Fruit fly (Drosophila melanogaster) whole organism, embryonic: ENCODE data around the gene CG15365.
A peak's percentile ranks its signal among the peaks of the same experiment; 100 is the strongest.

ENCODE experiments used
- Ada2b ChIP-seq: fragments of 200-800 bp; sonication (Bioruptor generic); IDR thresholded peaks from 2 replicates; pipeline ENCODE4 v1.3.6; 2022; ENCODE audit warnings: missing biosample characterization, missing genetic modification characterization
- B-H1 ChIP-seq: fragments of 200-800 bp; sonication (Bioruptor generic); IDR thresholded peaks from 3 replicates; pipeline ENCODE4 v1.3.6; 2022; ENCODE audit warnings: missing biosample characterization, missing genetic modification characterization
- CG1603 ChIP-seq: fragments of 200-800 bp; sonication (Bioruptor generic); optimal IDR thresholded peaks from 2 replicates; lab custom pipeline; 2019; ENCODE audit warnings: missing biosample characterization, mild to moderate bottlenecking, missing genetic modification characterization, moderate library complexity
- CG1647 ChIP-seq: fragments of 200-800 bp; sonication (Bioruptor generic); optimal IDR thresholded peaks from 3 replicates; lab custom pipeline; 2016; ENCODE audit warnings: missing biosample characterization, missing genetic modification characterization
- CG17359 ChIP-seq: fragments of 200-800 bp; sonication (Bioruptor generic); optimal IDR thresholded peaks from 3 replicates; lab custom pipeline; 2018; ENCODE audit warnings: missing biosample characterization, mild to moderate bottlenecking, missing genetic modification characterization, moderate library complexity
- CG18011 ChIP-seq: fragments of 200-800 bp; sonication (Bioruptor generic); optimal IDR thresholded peaks from 2 replicates; lab custom pipeline; 2017; ENCODE audit warnings: missing biosample characterization, missing genetic modification characterization, mild to moderate bottlenecking, moderate library complexity, missing genotype
- CG34422 ChIP-seq: fragments of 200-800 bp; sonication (Bioruptor generic); IDR thresholded peaks from 3 replicates; pipeline ENCODE4 v1.3.6; 2022; ENCODE audit warnings: missing biosample characterization, missing genetic modification characterization
- CG3847 ChIP-seq: fragments of 200-800 bp; sonication (Bioruptor generic); IDR thresholded peaks from 2 replicates; pipeline ENCODE4 v1.3.6; 2022; ENCODE audit warnings: missing biosample characterization, missing genetic modification characterization
- CG43689 ChIP-seq: fragments of 200-800 bp; sonication (Bioruptor generic); IDR thresholded peaks from 2 replicates; pipeline ENCODE4 v1.3.6; 2022; ENCODE audit warnings: missing biosample characterization, missing genetic modification characterization
- CG4404 ChIP-seq: fragments of 200-800 bp; sonication (Bioruptor generic); IDR thresholded peaks from 2 replicates; pipeline ENCODE4 v1.3.6; 2022; ENCODE audit warnings: missing biosample characterization, missing genetic modification characterization
- CG5245 ChIP-seq: fragments of 200-800 bp; sonication (Bioruptor generic); optimal IDR thresholded peaks from 3 replicates; lab custom pipeline; 2016; ENCODE audit warnings: missing biosample characterization, missing genetic modification characterization
- CG6689 ChIP-seq: fragments of 200-800 bp; sonication (Bioruptor generic); IDR thresholded peaks from 2 replicates; pipeline ENCODE4 v1.3.6; 2022; ENCODE audit warnings: missing biosample characterization, missing genetic modification characterization
- CG8290 ChIP-seq, 3 experiments: fragments of 200-800 bp; sonication (Bioruptor generic); optimal IDR thresholded peaks; 2 replicates each; lab custom pipeline; 2016 to 2019; ENCODE audit warnings: missing biosample characterization in 3 of 3, missing genetic modification characterization in 3 of 3, mild to moderate bottlenecking in 2 of 3, moderate library complexity in 1 of 3
- Dip2 ChIP-seq: fragments of 200-800 bp; sonication (Bioruptor generic); IDR thresholded peaks from 2 replicates; pipeline ENCODE4 v1.3.6; 2022; ENCODE audit warnings: missing biosample characterization, missing genetic modification characterization
- H2.0 ChIP-seq: fragments of 200-800 bp; sonication (Bioruptor generic); IDR thresholded peaks from 2 replicates; pipeline ENCODE4 v1.3.6; 2022; ENCODE audit warnings: missing biosample characterization, missing genetic modification characterization
- Lim3 ChIP-seq: fragments of 200-800 bp; sonication (Bioruptor generic); IDR thresholded peaks from 2 replicates; pipeline ENCODE4 v1.3.6; 2022; ENCODE audit warnings: missing biosample characterization, missing genetic modification characterization
- Med ChIP-seq: fragments of 200-800 bp; sonication (Bioruptor generic); peaks from one replicate; lab custom pipeline; 2016; ENCODE audit warnings: missing biosample characterization, missing genetic modification characterization, mild to moderate bottlenecking, inconsistent platforms, moderate library complexity
- Optix ChIP-seq: fragments of 200-800 bp; sonication (Bioruptor generic); IDR thresholded peaks from 3 replicates; pipeline ENCODE4 v1.3.6; 2022; ENCODE audit warnings: missing biosample characterization, missing genetic modification characterization
- Ptx1 ChIP-seq: fragments of 200-800 bp; sonication (Bioruptor generic); IDR thresholded peaks from 2 replicates; pipeline ENCODE4 v1.3.6; 2022; ENCODE audit warnings: missing biosample characterization, missing genetic modification characterization
- Rfx ChIP-seq: fragments of 200-800 bp; sonication (Bioruptor generic); IDR thresholded peaks from 2 replicates; pipeline ENCODE4 v1.3.6; 2022; ENCODE audit warnings: missing biosample characterization, missing genetic modification characterization
- Spps ChIP-seq: fragments of 200-800 bp; sonication (Bioruptor generic); optimal IDR thresholded peaks from 2 replicates; lab custom pipeline; 2018; ENCODE audit warnings: missing biosample characterization, mild to moderate bottlenecking, missing genetic modification characterization
- Xbp1 ChIP-seq: fragments of 200-800 bp; sonication (Bioruptor generic); optimal IDR thresholded peaks from 3 replicates; lab custom pipeline; 2016; ENCODE audit warnings: missing biosample characterization, mild to moderate bottlenecking, missing genetic modification characterization
- amos ChIP-seq: fragments of 200-800 bp; sonication (Bioruptor generic); IDR thresholded peaks from 2 replicates; pipeline ENCODE4 v1.3.6; 2022; ENCODE audit warnings: missing biosample characterization, missing genetic modification characterization; ENCODE audit not compliant: partially characterized antibody
- ase ChIP-seq: fragments of 200-800 bp; sonication (Bioruptor generic); IDR thresholded peaks from 3 replicates; pipeline ENCODE4 v1.3.6; 2022; ENCODE audit warnings: missing biosample characterization, missing genetic modification characterization
- chif ChIP-seq, 2 experiments: fragments of 200-800 bp; sonication (Bioruptor generic); optimal IDR thresholded peaks; 3 replicates each; lab custom pipeline; 2016; ENCODE audit warnings: missing biosample characterization in 2 of 2, missing genetic modification characterization in 2 of 2
- chm ChIP-seq: fragments of 200-800 bp; sonication (Bioruptor generic); IDR thresholded peaks from 2 replicates; pipeline ENCODE4 v1.3.6; 2022; ENCODE audit warnings: missing biosample characterization, missing genetic modification characterization
- crol ChIP-seq: fragments of 200-800 bp; sonication (Bioruptor generic); IDR thresholded peaks from 2 replicates; pipeline ENCODE4 v1.3.6; 2022; ENCODE audit warnings: missing biosample characterization, missing genetic modification characterization
- dpn ChIP-seq, 2 experiments: fragments of 200-800 bp; sonication (Bioruptor generic); optimal IDR thresholded peaks; 3 replicates each; lab custom pipeline; 2016; ENCODE audit warnings: missing biosample characterization in 2 of 2, missing genetic modification characterization in 2 of 2
- en ChIP-seq: fragments of 200-800 bp; sonication (Bioruptor generic); optimal IDR thresholded peaks from 2 replicates; lab custom pipeline; 2016; ENCODE audit warnings: missing biosample characterization, missing genetic modification characterization
- ewg ChIP-seq: fragments of 200-800 bp; sonication (Bioruptor generic); optimal IDR thresholded peaks from 3 replicates; lab custom pipeline; 2017; ENCODE audit warnings: mild to moderate bottlenecking, missing biosample characterization, missing genetic modification reagents, missing genetic modification characterization
- grau ChIP-seq: fragments of 200-800 bp; optimal IDR thresholded peaks from 3 replicates; lab custom pipeline; 2019; ENCODE audit warnings: missing biosample characterization, mild to moderate bottlenecking, missing genetic modification characterization, moderate library complexity
- ind ChIP-seq: fragments of 200-800 bp; sonication (Bioruptor generic); optimal IDR thresholded peaks from 3 replicates; lab custom pipeline; 2016; ENCODE audit warnings: missing biosample characterization, missing genetic modification characterization
- jumu ChIP-seq: fragments of 200-800 bp; sonication (Bioruptor generic); optimal IDR thresholded peaks from 3 replicates; lab custom pipeline; 2016; ENCODE audit warnings: missing biosample characterization, missing genetic modification characterization
- lmd ChIP-seq: fragments of 200-800 bp; sonication (Bioruptor generic); IDR thresholded peaks from 2 replicates; pipeline ENCODE4 v1.3.6; 2022; ENCODE audit warnings: missing biosample characterization, missing genetic modification characterization
- pan ChIP-seq, 4 experiments: fragments of >200 bp in 3 of 4; fragments of 200-800 bp in 1 of 4; sonication (Bioruptor generic) in 1 of 4; optimal IDR thresholded peaks in 3 of 4; IDR thresholded peaks in 1 of 4; 2 replicates each; pipeline versions ENCODE4 v1.3.6 to Lab custom; 2017 to 2022; ENCODE audit warnings: missing biosample characterization in 2 of 4, missing genetic modification characterization in 2 of 4, mixed read lengths in 1 of 4
- prd ChIP-seq, 3 experiments: fragments of >200 bp in 2 of 3; fragments of 200-800 bp in 1 of 3; sonication (Bioruptor generic) in 1 of 3; optimal IDR thresholded peaks in 2 of 3; IDR thresholded peaks in 1 of 3; 2 replicates in 2 of 3; 3 replicates in 1 of 3; pipeline versions ENCODE4 v1.3.6 to Lab custom; 2017 to 2022; ENCODE audit warnings: missing biosample characterization in 1 of 3, missing genetic modification characterization in 1 of 3
- stc ChIP-seq: fragments of 200-800 bp; sonication (Bioruptor generic); IDR thresholded peaks from 2 replicates; pipeline ENCODE4 v1.3.6; 2022; ENCODE audit warnings: missing biosample characterization, missing genetic modification characterization
- unpg ChIP-seq: fragments of 200-800 bp; sonication (Bioruptor generic); optimal IDR thresholded peaks from 3 replicates; lab custom pipeline; 2018; ENCODE audit warnings: missing biosample characterization, mild to moderate bottlenecking, missing genetic modification characterization, moderate library complexity

CG15365 gene

dm6 chrX:9046986-9047385, 20.8 kb downstream of the CG15365 start (continued):
- peak; percentile 37; the same call in 1 of the 2 replicates for TF ChIP-seq H2.0 (GFP tag; lab: Robert Waterston, UW)
- TF ChIP-seq lmd (GFP tag; lab: Robert Waterston, UW), result peak; percentile 46
- peak; percentile 47 for TF ChIP-seq unpg (GFP tag; lab: Kevin White, UChicago)
- TF ChIP-seq chif (GFP tag; optimal IDR thresholded peaks at IDR 0.05; lab: Kevin White, UChicago), result peak in 1 of 2 experiments; percentile 3
- TF ChIP-seq en (GFP tag; lab: Kevin White, UChicago), result no peak
- TF ChIP-seq Med (GFP tag; lab: Kevin White, UChicago), result peak; percentile 77
- TF ChIP-seq Lim3 (GFP tag; lab: Robert Waterston, UW), result no peak
- peak; percentile 44; the same call in 1 of the 3 replicates for TF ChIP-seq Optix
- peak; percentile 4 for TF ChIP-seq ewg (GFP tag; lab: Kevin White, UChicago)
- TF ChIP-seq jumu, result peak; percentile 2
- TF ChIP-seq grau (tag; lab: Kevin White, UChicago), result peak; percentile 81
- peak; percentile 35; the same call in 1 of the 2 replicates for TF ChIP-seq chm (GFP tag; lab: Robert Waterston, UW)
- peak; percentile 36 for TF ChIP-seq CG4404 (GFP tag; lab: Robert Waterston, UW)
- TF ChIP-seq CG5245 (GFP tag; lab: Kevin White, UChicago), result peak; percentile 8
- no peak for TF ChIP-seq CG8290 (GFP tag; optimal IDR thresholded peaks at IDR 0.05; lab: Kevin White, UChicago)
- peak in 1 of 2 experiments; percentile 31 for TF ChIP-seq CG8290 (tag; optimal IDR thresholded peaks at IDR 0.05; lab: Kevin White, UChicago)
- no peak for TF ChIP-seq crol (GFP tag; lab: Robert Waterston, UW)
- TF ChIP-seq B-H1 (GFP tag; lab: Robert Waterston, UW), result peak; percentile 31; the same call in 2 of the 3 replicates
- peak; percentile 36; the same call in 1 of the 2 replicates for TF ChIP-seq CG6689
- 0 out of 2 replicates have a peak, but pooled peaks have one; percentile 49 for TF ChIP-seq Ada2b (GFP tag; lab: Robert Waterston, UW)
- TF ChIP-seq stc (GFP tag; lab: Robert Waterston, UW), result peak; percentile 21; the same call in 1 of the 2 replicates
- TF ChIP-seq CG34422 (GFP tag; lab: Robert Waterston, UW), result 0 out of 3 replicates have a peak, but pooled peaks have one; percentile 26
- peak; percentile 9; the same call in 1 of the 2 replicates for TF ChIP-seq CG3847 (GFP tag; lab: Robert Waterston, UW)
- peak; percentile 64 for TF ChIP-seq Ptx1 (GFP tag; lab: Robert Waterston, UW)
- TF ChIP-seq CG18011, result no peak
- TF ChIP-seq dpn (GFP tag; optimal IDR thresholded peaks at IDR 0.05; lab: Kevin White, UChicago), result peak in 1 of 2 experiments; percentile 21
- TF ChIP-seq Rfx (GFP tag; lab: Robert Waterston, UW), result peak; percentile 64
- no peak for TF ChIP-seq Dip2 (GFP tag; lab: Robert Waterston, UW)
- TF ChIP-seq CG1647, result no peak
- peak; percentile 51 for TF ChIP-seq CG17359 (tag; lab: Kevin White, UChicago)
- peak; percentile 25 for TF ChIP-seq ind (GFP tag; lab: Kevin White, UChicago)
- TF ChIP-seq Spps (tag; lab: Kevin White, UChicago), result no peak
- peak; percentile 28 for TF ChIP-seq Xbp1 (GFP tag; lab: Kevin White, UChicago)
- no peak for TF ChIP-seq amos (GFP tag; lab: Robert Waterston, UW)
- TF ChIP-seq pan (optimal IDR thresholded peaks at IDR 0.05; lab: Kevin White, UChicago), result no peak
- peak in 1 of 2 experiments; percentile 46 for TF ChIP-seq pan (GFP tag; optimal IDR thresholded peaks at IDR 0.05 in 1 of 2, IDR thresholded peaks at IDR 0.05 in 1 of 2)
- peak; percentile 48 for TF ChIP-seq CG1603 (tag; lab: Kevin White, UChicago)
- no peak for TF ChIP-seq prd (optimal IDR thresholded peaks at IDR 0.05; lab: Kevin White, UChicago)
- peak; percentile 73; the same call in 2 of the 3 replicates for TF ChIP-seq prd (GFP tag; IDR thresholded peaks at IDR 0.05; lab: Robert Waterston, UW)
- no peak for TF ChIP-seq CG43689 (GFP tag; lab: Robert Waterston, UW)
- TF ChIP-seq ase (GFP tag; lab: Robert Waterston, UW), result 0 out of 3 replicates have a peak, but pooled peaks have one; percentile 35
